Worm (Caenorhabditis elegans): ENCODE measurements around the gene F40D4.17.

F40D4.17 gene

DNA sequence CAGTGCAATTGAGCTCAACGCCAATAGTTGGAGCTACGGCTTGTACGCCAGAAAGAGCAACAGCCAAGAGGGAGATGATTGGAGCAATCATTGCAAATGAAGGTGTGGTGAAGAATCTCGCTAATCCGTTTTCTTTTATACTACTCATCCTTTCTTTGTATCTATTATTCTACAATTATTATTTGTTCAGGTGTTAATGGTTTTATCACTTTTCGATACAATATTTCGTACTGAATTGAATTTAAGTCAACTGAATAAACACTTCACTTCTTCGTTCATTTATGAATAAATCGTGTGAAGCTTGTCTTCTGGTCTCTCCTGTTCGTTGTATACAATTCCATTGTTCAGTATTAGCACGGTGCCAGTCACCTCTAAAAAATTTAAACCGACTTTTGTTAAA, 46.9 kb downstream of the F40D4.17 start, which contains the start of gene ZK218.11:
Gene ZK218.11 (minus strand): TSS at position 101 of the 400 bp plus-strand sequence.
- TF ChIP-seq nhr-19 (GFP tag; conservative IDR thresholded peaks at IDR 0.05) = no peak
- TF ChIP-seq nhr-71 (tag; optimal IDR thresholded peaks at IDR 0.05) = no peak
- TF ChIP-seq zip-4 (GFP tag; optimal IDR thresholded peaks at IDR 0.05) = no peak
- no peak for TF ChIP-seq lir-3 (tag; optimal IDR thresholded peaks at IDR 0.05; ENCODE audit: poor library complexity)
- no peak for TF ChIP-seq mep-1 (tag; optimal IDR thresholded peaks at IDR 0.05)
- no peak for TF ChIP-seq nhr-12 (tag; optimal IDR thresholded peaks at IDR 0.05)
- no peak for TF ChIP-seq nhr-90 (tag; optimal IDR thresholded peaks at IDR 0.05; ENCODE audit: poor library complexity)
- no peak for TF ChIP-seq snu-23 (GFP tag; optimal IDR thresholded peaks at IDR 0.05)
- no peak for TF ChIP-seq lin-35 (GFP tag; optimal IDR thresholded peaks at IDR 0.05)
- no peak for TF ChIP-seq ces-1 (GFP tag; optimal IDR thresholded peaks at IDR 0.05)
- no peak for TF ChIP-seq nhr-76 (tag; optimal IDR thresholded peaks at IDR 0.05)

- TF ChIP-seq efl-1 (optimal IDR thresholded peaks at IDR 0.05) = no peak
- peak in 1 of 2 experiments; percentile 28 for TF ChIP-seq efl-1 (GFP tag; optimal IDR thresholded peaks at IDR 0.05 in 1 of 2)
- TF ChIP-seq alr-1 (tag; optimal IDR thresholded peaks at IDR 0.05; ENCODE audit: borderline replicate concordance) = no peak
Measured at ce11 chrV:17105483-17105882, 49.8 kb downstream of the F40D4.17 start, which contains the start of gene ZK218.7. TSS of gene ZK218.7 (plus strand) at chrV:17105783.

All from whole organism, L1 larva.